Worm (Caenorhabditis elegans): Measurements from ENCODE around the gene scd-1.

Gene scd-1

ce11 chrX:12458021-12458420 lies 67.6 kb downstream of the scd-1 start (continued):
- TF ChIP-seq dmd-4 (tag; optimal IDR thresholded peaks at IDR 0.05; ENCODE audit: borderline replicate concordance) (no peak), ztf-16 (tag; optimal IDR thresholded peaks at IDR 0.05) (peak; percentile 47), syd-9 (tag; optimal IDR thresholded peaks at IDR 0.05) (no peak), ref-2 (tag; optimal IDR thresholded peaks at IDR 0.05) (peak; percentile 47), hlh-30 (tag; optimal IDR thresholded peaks at IDR 0.05; ENCODE audit: insufficient read depth) (no peak), tbx-7 (tag; optimal IDR thresholded peaks at IDR 0.05) (no peak), nfya-1 (tag; optimal IDR thresholded peaks at IDR 0.05) (peak; percentile 53), ceh-31 (tag; optimal IDR thresholded peaks at IDR 0.05) (no peak), unc-86 (tag; optimal IDR thresholded peaks at IDR 0.05) (peak; percentile 50), lim-6 (tag; optimal IDR thresholded peaks at IDR 0.05) (no peak), C38D4.7 (GFP tag; optimal IDR thresholded peaks at IDR 0.05) (peak; percentile 61), mec-3 (tag; optimal IDR thresholded peaks at IDR 0.05; ENCODE audit: borderline replicate concordance) (no peak), fax-1 (tag; optimal IDR thresholded peaks at IDR 0.05) (peak; percentile 30), ceh-19 (GFP tag; optimal IDR thresholded peaks at IDR 0.05) (peak; percentile 70), ceh-34 (tag; optimal IDR thresholded peaks at IDR 0.05) (peak; percentile 17), hlh-15 (tag; optimal IDR thresholded peaks at IDR 0.05) (peak; percentile 10), ceh-45 (GFP tag; IDR thresholded peaks at IDR 0.05) (peak; percentile 72), dve-1 (tag; optimal IDR thresholded peaks at IDR 0.05) (peak; percentile 67), odd-2 (tag; optimal IDR thresholded peaks at IDR 0.05) (peak; percentile 4), hlh-13 (GFP tag; optimal IDR thresholded peaks at IDR 0.05) (peak; percentile 46), nhr-232 (tag; optimal IDR thresholded peaks at IDR 0.05) (peak; percentile 36), ceh-6 (GFP tag; optimal IDR thresholded peaks at IDR 0.05) (peak; percentile 65), gmeb-2 (tag; optimal IDR thresholded peaks at IDR 0.05) (peak; percentile 66), eyg-1 (tag; optimal IDR thresholded peaks at IDR 0.05) (no peak), ceh-9 (tag; optimal IDR thresholded peaks at IDR 0.05) (peak; percentile 42), T23F11.4 (GFP tag; optimal IDR thresholded peaks at IDR 0.05) (peak; percentile 40)

ce11 chrX:12454290-12454795 lies 71.2 kb downstream of the scd-1 start, which contains the start of the genes T18D3.9 and T18D3.1:
TSS of gene T18D3.9 (minus strand) at chrX:12454457.
TSS of gene T18D3.1 (plus strand) at chrX:12454745.
- TF ChIP-seq nfya-1 (tag; optimal IDR thresholded peaks at IDR 0.05) (peak; percentile 16), elt-2 (tag; optimal IDR thresholded peaks at IDR 0.05) (no peak), sox-4 (tag; optimal IDR thresholded peaks at IDR 0.05) (no peak), ceh-19 (GFP tag; optimal IDR thresholded peaks at IDR 0.05) (no peak), pqm-1 (tag; optimal IDR thresholded peaks at IDR 0.05) (no peak), ref-2 (tag; optimal IDR thresholded peaks at IDR 0.05) (peak; percentile 33), ceh-31 (tag; optimal IDR thresholded peaks at IDR 0.05) (peak; percentile 42), ceh-24 (tag; optimal IDR thresholded peaks at IDR 0.05) (no peak), ceh-45 (GFP tag; IDR thresholded peaks at IDR 0.05) (no peak), tbx-2 (tag; optimal IDR thresholded peaks at IDR 0.05) (peak; percentile 30), ceh-48 (tag; optimal IDR thresholded peaks at IDR 0.05) (peak; percentile 36), K09A11.1 (tag; optimal IDR thresholded peaks at IDR 0.05; ENCODE audit: insufficient read depth) (no peak)
